Worm (Caenorhabditis elegans) whole organism, young adult: ENCODE data around the gene wdr-83.
A peak's percentile ranks its signal among the peaks of the same experiment; 100 is the strongest.

Experiments
- B0019.2 ChIP-seq: fragments of 200-800 bp; sonication (Bioruptor generic); conservative IDR thresholded peaks from 2 replicates; pipeline ENCODE4 v1.3.6; 2022; ENCODE audit warnings: missing genetic modification reagents, missing genetic modification characterization, missing compliant biosample characterization
- C06A6.2 ChIP-seq: fragments of 200-800 bp; sonication (Bioruptor generic); conservative IDR thresholded peaks from 2 replicates; pipeline ENCODE4 v1.3.6; 2022; ENCODE audit warnings: missing genetic modification characterization, missing compliant biosample characterization
- F23B12.7 ChIP-seq: sonication (generic microtip); optimal IDR thresholded peaks from 2 replicates; lab custom pipeline; 2017; ENCODE audit warnings: missing genetic modification characterization, mild to moderate bottlenecking, missing compliant biosample characterization, antibody characterized with exemption, moderate library complexity; ENCODE audit not compliant: insufficient read depth
- F33H1.4 ChIP-seq: fragments of 200-800 bp; sonication (Bioruptor generic); IDR thresholded peaks from 2 replicates; pipeline ENCODE4 v1.3.6; 2022; ENCODE audit warnings: missing genetic modification reagents, missing genetic modification characterization, missing compliant biosample characterization
- F52B5.7 ChIP-seq: sonication (generic microtip); optimal IDR thresholded peaks from 2 replicates; lab custom pipeline; 2016; ENCODE audit warnings: mild to moderate bottlenecking, missing genetic modification characterization, missing compliant biosample characterization
- F57C9.4 ChIP-seq: sonication (generic microtip); optimal IDR thresholded peaks from 2 replicates; lab custom pipeline; 2017; ENCODE audit warnings: mild to moderate bottlenecking, missing genetic modification characterization, missing compliant biosample characterization
- T07F8.4 ChIP-seq: sonication (generic microtip); optimal IDR thresholded peaks from 2 replicates; lab custom pipeline; 2016; ENCODE audit warnings: mild to moderate bottlenecking, missing genetic modification characterization, moderate library complexity, missing compliant biosample characterization
- Y56A3A.18 ChIP-seq: fragments of 200-800 bp; sonication (Bioruptor generic); IDR thresholded peaks from 2 replicates; pipeline ENCODE4 v1.3.6; 2022; ENCODE audit warnings: missing genetic modification reagents, missing genetic modification characterization, missing compliant biosample characterization
- Y79H2A.3 ChIP-seq: fragments of 200-800 bp; sonication (Bioruptor generic); conservative IDR thresholded peaks from 2 replicates; pipeline ENCODE4 v1.3.6; 2022; ENCODE audit warnings: missing genetic modification reagents, missing genetic modification characterization, missing compliant biosample characterization
- ZK185.1 ChIP-seq: sonication (generic microtip); optimal IDR thresholded peaks from 2 replicates; lab custom pipeline; 2016; ENCODE audit warnings: mild to moderate bottlenecking, missing genetic modification characterization, missing compliant biosample characterization; ENCODE audit not compliant: poor library complexity, severe bottlenecking
- ceh-40 ChIP-seq: fragments of 200-800 bp; sonication (Bioruptor generic); IDR thresholded peaks from 2 replicates; pipeline ENCODE4 v1.3.6; 2022; ENCODE audit warnings: missing genetic modification characterization, missing compliant biosample characterization
- ceh-91 ChIP-seq: fragments of 200-800 bp; sonication (Bioruptor generic); IDR thresholded peaks from 2 replicates; pipeline ENCODE4 v1.3.6; 2022; ENCODE audit warnings: missing genetic modification reagents, missing genetic modification characterization, missing compliant biosample characterization
- chd-7 ChIP-seq: sonication (generic microtip); optimal IDR thresholded peaks from 2 replicates; lab custom pipeline; 2016; ENCODE audit warnings: mild to moderate bottlenecking, missing genetic modification characterization, moderate library complexity, missing compliant biosample characterization
- die-1 ChIP-seq: sonication (generic microtip); optimal IDR thresholded peaks from 2 replicates; lab custom pipeline; 2016; ENCODE audit warnings: missing genotype, mild to moderate bottlenecking, missing genetic modification characterization, missing compliant biosample characterization
- dpff-1 ChIP-seq: sonication (generic microtip); optimal IDR thresholded peaks from 2 replicates; lab custom pipeline; 2017; ENCODE audit warnings: mild to moderate bottlenecking, missing genetic modification characterization, missing compliant biosample characterization
- dpl-1 ChIP-seq: fragments of 150-350 bp; optimal IDR thresholded peaks from 2 replicates; lab custom pipeline; 2014; ENCODE audit warnings: missing biosample characterization, missing genetic modification reagents, missing genetic modification characterization
- egl-18 ChIP-seq: fragments of 200-800 bp; sonication (Bioruptor generic); IDR thresholded peaks from 2 replicates; pipeline ENCODE4 v1.3.6; 2022; ENCODE audit warnings: missing genetic modification reagents, missing genetic modification characterization, missing compliant biosample characterization
- egl-44 ChIP-seq: fragments of 200-800 bp; sonication (Bioruptor generic); IDR thresholded peaks from 2 replicates; pipeline ENCODE4 v1.3.6; 2022; ENCODE audit warnings: missing genetic modification reagents, missing genetic modification characterization, missing compliant biosample characterization
- ekl-4 ChIP-seq: fragments of 200-800 bp; sonication (Bioruptor generic); IDR thresholded peaks from 2 replicates; pipeline ENCODE4 v1.3.6; 2022; ENCODE audit warnings: missing genetic modification reagents, missing genetic modification characterization, missing compliant biosample characterization
- fkh-3 ChIP-seq: sonication (generic microtip); optimal IDR thresholded peaks from 2 replicates; lab custom pipeline; 2016; ENCODE audit warnings: mild to moderate bottlenecking, missing genetic modification characterization, missing compliant biosample characterization
- gei-17 ChIP-seq: fragments of 200-800 bp; sonication (Bioruptor generic); optimal IDR thresholded peaks from 2 replicates; lab custom pipeline; 2018; ENCODE audit warnings: mild to moderate bottlenecking, missing genetic modification characterization, missing compliant biosample characterization
- hmg-1.2 ChIP-seq: fragments of 200-800 bp; sonication (Bioruptor generic); IDR thresholded peaks from 2 replicates; pipeline ENCODE4 v1.3.6; 2022; ENCODE audit warnings: missing genetic modification reagents, missing genetic modification characterization, missing compliant biosample characterization
- hmg-20 ChIP-seq: fragments of 200-800 bp; sonication (Bioruptor generic); IDR thresholded peaks from 2 replicates; pipeline ENCODE4 v1.3.6; 2022; ENCODE audit warnings: missing genetic modification reagents, missing genetic modification characterization, missing compliant biosample characterization
- lag-1 ChIP-seq: fragments of 200-800 bp; sonication (Bioruptor generic); IDR thresholded peaks from 2 replicates; pipeline ENCODE4 v1.3.6; 2022; ENCODE audit warnings: missing genetic modification reagents, missing genetic modification characterization, missing compliant biosample characterization
- let-526 ChIP-seq: fragments of 200-800 bp; sonication (Bioruptor generic); IDR thresholded peaks from 2 replicates; pipeline ENCODE4 v1.3.6; 2022; ENCODE audit warnings: missing genetic modification reagents, missing genetic modification characterization, missing compliant biosample characterization
- lin-40 ChIP-seq: sonication (generic microtip); optimal IDR thresholded peaks from 2 replicates; lab custom pipeline; 2016; ENCODE audit warnings: missing genetic modification characterization, mild to moderate bottlenecking, missing compliant biosample characterization, missing genotype, missing genetic modification reagents
- lsl-1 ChIP-seq: fragments of 200-800 bp; sonication (Bioruptor generic); optimal IDR thresholded peaks from 2 replicates; lab custom pipeline; 2018; ENCODE audit warnings: mild to moderate bottlenecking, missing genetic modification characterization, moderate library complexity, missing compliant biosample characterization
- lsy-27 ChIP-seq: sonication (generic microtip); optimal IDR thresholded peaks from 2 replicates; lab custom pipeline; 2017; ENCODE audit warnings: missing genetic modification characterization, mild to moderate bottlenecking, missing compliant biosample characterization, antibody characterized with exemption, missing genotype, borderline replicate concordance; ENCODE audit not compliant: insufficient read depth
- madf-3 ChIP-seq: fragments of 200-800 bp; sonication (Bioruptor generic); IDR thresholded peaks from 2 replicates; pipeline ENCODE4 v1.3.6; 2022; ENCODE audit warnings: missing genetic modification reagents, missing genetic modification characterization, missing compliant biosample characterization
- madf-6 ChIP-seq: fragments of 200-800 bp; sonication (Bioruptor generic); IDR thresholded peaks from 2 replicates; pipeline ENCODE4 v1.3.6; 2022; ENCODE audit warnings: missing genetic modification reagents, missing genetic modification characterization, missing compliant biosample characterization
- mxl-1 ChIP-seq: sonication (generic microtip); optimal IDR thresholded peaks from 2 replicates; lab custom pipeline; 2016; ENCODE audit warnings: missing genetic modification characterization, missing compliant biosample characterization
- nfya-1 ChIP-seq: sonication (generic microtip); optimal IDR thresholded peaks from 2 replicates; lab custom pipeline; 2017; ENCODE audit warnings: antibody characterized with exemption, missing compliant biosample characterization, missing genetic modification characterization, borderline replicate concordance; ENCODE audit not compliant: insufficient read depth
- nhr-179 ChIP-seq: sonication (generic microtip); optimal IDR thresholded peaks from 2 replicates; lab custom pipeline; 2016; ENCODE audit warnings: mild to moderate bottlenecking, missing genetic modification characterization, missing compliant biosample characterization
- nhr-27 ChIP-seq: fragments of 200-800 bp; sonication (Bioruptor generic); optimal IDR thresholded peaks from 2 replicates; lab custom pipeline; 2018; ENCODE audit warnings: mild to moderate bottlenecking, missing genetic modification characterization, moderate library complexity, missing compliant biosample characterization
- nhr-80 ChIP-seq: sonication (generic microtip); optimal IDR thresholded peaks from 2 replicates; lab custom pipeline; 2016; ENCODE audit warnings: missing genetic modification characterization, missing compliant biosample characterization
- pha-4 ChIP-seq: fragments of 150-350 bp; sonication (generic microtip); optimal IDR thresholded peaks from 2 replicates; lab custom pipeline; 2014; ENCODE audit warnings: missing biosample characterization, missing genetic modification reagents, missing genetic modification characterization
- sea-2 ChIP-seq: fragments of 200-800 bp; sonication (Bioruptor generic); IDR thresholded peaks from 2 replicates; pipeline ENCODE4 v1.3.6; 2022; ENCODE audit warnings: missing genetic modification characterization, missing compliant biosample characterization
- snpc-1.3 ChIP-seq: sonication (generic microtip); optimal IDR thresholded peaks from 2 replicates; lab custom pipeline; 2017; ENCODE audit warnings: missing genetic modification characterization, mild to moderate bottlenecking, missing compliant biosample characterization, antibody characterized with exemption, moderate library complexity, missing genotype, missing genetic modification reagents; ENCODE audit not compliant: insufficient read depth
- snpc-3.4 ChIP-seq: sonication (generic microtip); optimal IDR thresholded peaks from 2 replicates; lab custom pipeline; 2017; ENCODE audit warnings: missing genetic modification characterization, mild to moderate bottlenecking, missing compliant biosample characterization, antibody characterized with exemption, moderate library complexity, missing genotype, missing genetic modification reagents
- snpc-4 ChIP-seq, 5 experiments: fragments of 150-350 bp in 1 of 5; sonication (generic microtip) in 4 of 5; optimal IDR thresholded peaks; 2 replicates each; lab custom pipeline; 2014 to 2018; ENCODE audit warnings: missing genetic modification characterization in 5 of 5, missing biosample characterization in 3 of 5, antibody characterized with exemption in 2 of 5, mild to moderate bottlenecking in 2 of 5, missing compliant biosample characterization in 2 of 5, missing genotype in 2 of 5, moderate library complexity in 2 of 5, missing genetic modification reagents in 1 of 5
- tbx-9 ChIP-seq: sonication (generic microtip); optimal IDR thresholded peaks from 2 replicates; lab custom pipeline; 2016; ENCODE audit warnings: borderline replicate concordance, missing genetic modification characterization, inconsistent platforms, missing compliant biosample characterization
- ztf-18 ChIP-seq: sonication (generic microtip); optimal IDR thresholded peaks from 2 replicates; lab custom pipeline; 2016; ENCODE audit warnings: missing genotype, mild to moderate bottlenecking, missing genetic modification characterization, missing compliant biosample characterization
- ztf-25 ChIP-seq: fragments of 200-800 bp; sonication (Bioruptor generic); IDR thresholded peaks from 2 replicates; pipeline ENCODE4 v1.3.6; 2022; ENCODE audit warnings: missing genetic modification reagents, missing genetic modification characterization, missing compliant biosample characterization
- ztf-26 ChIP-seq: sonication (generic microtip); optimal IDR thresholded peaks from 2 replicates; lab custom pipeline; 2017; ENCODE audit warnings: missing genetic modification characterization, missing compliant biosample characterization
- ztf-28 ChIP-seq: fragments of 200-800 bp; sonication (Bioruptor generic); IDR thresholded peaks from 2 replicates; pipeline ENCODE4 v1.3.6; 2022; ENCODE audit warnings: missing genetic modification reagents, missing genetic modification characterization, missing compliant biosample characterization
- ztf-3 ChIP-seq: fragments of 200-800 bp; sonication (Bioruptor generic); optimal IDR thresholded peaks from 2 replicates; lab custom pipeline; 2018; ENCODE audit warnings: mild to moderate bottlenecking, missing genetic modification characterization, missing compliant biosample characterization

wdr-83 gene

ce11 chrII:5032669-5033068 is 1.2 kb upstream of the wdr-83 start (continued):
- TF ChIP-seq ceh-91 (GFP tag; lab: Robert Waterston, UW) (peak; percentile 25; the same call in 1 of the 2 replicates), dpl-1 (GFP tag; lab: Kevin White, UChicago) (no peak), madf-3 (no peak), nhr-27 (tag; lab: Kevin White, UChicago) (peak; percentile 74), ztf-18 (tag; lab: Kevin White, UChicago) (peak; percentile 55), ZK185.1 (tag; lab: Kevin White, UChicago) (peak; percentile 77), C06A6.2 (peak; percentile 35; the same call in 1 of the 2 replicates), ekl-4 (peak; percentile 63; the same call in 1 of the 2 replicates), lsy-27 (tag; lab: Kevin White, UChicago) (peak; percentile 68), fkh-3 (no peak), hmg-1.2 (peak; percentile 66), gei-17 (GFP tag; lab: Kevin White, UChicago) (no peak), F52B5.7 (tag; lab: Kevin White, UChicago) (peak; percentile 70), F33H1.4 (GFP tag; lab: Robert Waterston, UW) (peak; percentile 60), madf-6 (peak; percentile 77), lsl-1 (GFP tag; lab: Kevin White, UChicago) (peak; percentile 60), ztf-26 (tag; lab: Kevin White, UChicago) (peak; percentile 45), egl-18 (GFP tag; lab: Robert Waterston, UW) (0 out of 2 replicates have a peak, but pooled peaks have one; percentile 19), T07F8.4 (tag; lab: Kevin White, UChicago) (peak; percentile 38), sea-2 (GFP tag; lab: Robert Waterston, UW) (no peak), nfya-1 (tag; lab: Kevin White, UChicago) (no peak), chd-7 (peak; percentile 74), die-1 (tag; lab: Kevin White, UChicago) (peak; percentile 81), pha-4 (no peak), dpff-1 (tag; lab: Kevin White, UChicago) (no peak), lag-1 (no peak), lin-40 (peak; percentile 53), Y56A3A.18 (0 out of 2 replicates have a peak, but pooled peaks have one; percentile 37), hmg-20 (GFP tag; lab: Robert Waterston, UW) (peak; percentile 86), snpc-1.3 (tag; lab: Kevin White, UChicago) (peak; percentile 62), nhr-179 (no peak), egl-44 (peak; percentile 79; the same call in 1 of the 2 replicates), ztf-28 (GFP tag; lab: Robert Waterston, UW) (0 out of 2 replicates have a peak, but pooled peaks have one; percentile 14), ztf-25 (GFP tag; lab: Robert Waterston, UW) (peak; percentile 90; the same call in 1 of the 2 replicates), B0019.2 (GFP tag; lab: Robert Waterston, UW) (0 out of 2 replicates have a peak, but pooled peaks have one; percentile 40), let-526 (GFP tag; lab: Robert Waterston, UW) (no peak), ztf-3 (GFP tag; lab: Kevin White, UChicago) (no peak), F57C9.4 (no peak), nhr-80 (tag; lab: Kevin White, UChicago) (peak; percentile 24), ceh-40 (GFP tag; lab: Robert Waterston, UW) (0 out of 2 replicates have a peak, but pooled peaks have one; percentile 67), F23B12.7 (peak; percentile 67), tbx-9 (tag; lab: Kevin White, UChicago) (no peak), snpc-3.4 (tag; lab: Kevin White, UChicago) (peak; percentile 62), Y79H2A.3 (peak; percentile 45; the same call in 1 of the 2 replicates), mxl-1 (tag; lab: Kevin White, UChicago) (peak; percentile 60), snpc-4 (GFP tag; optimal IDR thresholded peaks at IDR 0.05; lab: Kevin White, UChicago) (peak; percentile 34), snpc-4 (tag; optimal IDR thresholded peaks at IDR 0.05; lab: Kevin White, UChicago) (peak in 3 of 4 experiments; percentile 48 to 70 (median 69))
